Worm (Caenorhabditis elegans) whole organism, L4 larva: ENCODE data around the gene ZK1240.3.
A peak's percentile ranks its signal among the peaks of the same experiment; 100 is the strongest.

Experiments
- D1046.2 ChIP-seq: fragments of 200-800 bp; sonication (Bioruptor generic); IDR thresholded peaks from 2 replicates; pipeline ENCODE4 v1.3.6; 2022; ENCODE audit warnings: missing genetic modification characterization, missing compliant biosample characterization
- aha-1 ChIP-seq: fragments of 150-350 bp; peaks from one replicate; lab custom pipeline; 2014; ENCODE audit warnings: missing biosample characterization, missing genetic modification characterization
- arid-1 ChIP-seq: fragments of 200-800 bp; sonication (Bioruptor generic); conservative IDR thresholded peaks from 2 replicates; pipeline ENCODE4 v1.3.6; 2022; ENCODE audit warnings: missing genetic modification reagents, missing genetic modification characterization, missing compliant biosample characterization
- ceh-62 ChIP-seq: sonication (generic microtip); optimal IDR thresholded peaks from 2 replicates; lab custom pipeline; 2017; ENCODE audit warnings: missing biosample characterization, missing genetic modification characterization
- egl-27 ChIP-seq: sonication (generic microtip); optimal IDR thresholded peaks from 3 replicates; lab custom pipeline; 2017; ENCODE audit warnings: missing biosample characterization, missing genetic modification reagents, missing genetic modification characterization
- fkh-10 ChIP-seq: fragments of 150-350 bp; optimal IDR thresholded peaks from 2 replicates; lab custom pipeline; 2014; ENCODE audit warnings: missing biosample characterization, missing genetic modification reagents, missing genetic modification characterization
- gei-8 ChIP-seq: fragments of 200-800 bp; sonication (Bioruptor generic); optimal IDR thresholded peaks from 2 replicates; lab custom pipeline; 2018; ENCODE audit warnings: mild to moderate bottlenecking, missing genetic modification characterization, missing compliant biosample characterization
- hlh-11 ChIP-seq: fragments of 200-800 bp; sonication (Bioruptor generic); optimal IDR thresholded peaks from 2 replicates; lab custom pipeline; 2018; ENCODE audit warnings: mild to moderate bottlenecking, missing genetic modification characterization, missing compliant biosample characterization
- hmg-1.1 ChIP-seq: fragments of 200-800 bp; sonication (Bioruptor generic); IDR thresholded peaks from 2 replicates; pipeline ENCODE4 v1.3.6; 2022; ENCODE audit warnings: missing genetic modification reagents, missing genetic modification characterization, missing compliant biosample characterization
- mes-2 ChIP-seq: sonication (generic microtip); optimal IDR thresholded peaks from 2 replicates; lab custom pipeline; 2016; ENCODE audit warnings: missing genotype, mild to moderate bottlenecking, missing genetic modification characterization, missing compliant biosample characterization; ENCODE audit not compliant: poor library complexity, severe bottlenecking
- nhr-28 ChIP-seq: fragments of 150-350 bp; optimal IDR thresholded peaks from 2 replicates; lab custom pipeline; 2014; ENCODE audit warnings: missing biosample characterization, missing genetic modification characterization
- nhr-41 ChIP-seq: fragments of 200-800 bp; sonication (Bioruptor generic); IDR thresholded peaks from 2 replicates; pipeline ENCODE4 v1.3.6; 2022; ENCODE audit warnings: missing genetic modification reagents, missing genetic modification characterization, missing compliant biosample characterization
- nhr-48 ChIP-seq: sonication (generic microtip); optimal IDR thresholded peaks from 2 replicates; lab custom pipeline; 2016; ENCODE audit warnings: mild to moderate bottlenecking, missing genetic modification characterization, missing compliant biosample characterization
- nhr-76 ChIP-seq: fragments of 150-350 bp; optimal IDR thresholded peaks from 2 replicates; lab custom pipeline; 2014; ENCODE audit warnings: missing biosample characterization, missing genetic modification characterization
- sdz-12 ChIP-seq: fragments of 200-800 bp; sonication (Bioruptor generic); optimal IDR thresholded peaks from 2 replicates; lab custom pipeline; 2018; ENCODE audit warnings: mild to moderate bottlenecking, missing genetic modification characterization, missing compliant biosample characterization
- snpc-4 ChIP-seq: fragments of 150-350 bp; optimal IDR thresholded peaks from 2 replicates; lab custom pipeline; 2014; ENCODE audit warnings: missing biosample characterization, missing genetic modification characterization
- unc-62 ChIP-seq, 3 experiments: fragments of 150-350 bp in 1 of 3; sonication (generic microtip); optimal IDR thresholded peaks in 2 of 3; peaks in 1 of 3; 1 replicate in 1 of 3; 2 replicates in 2 of 3; lab custom pipeline; 2014 to 2017; ENCODE audit warnings: missing biosample characterization in 3 of 3, missing genetic modification characterization in 3 of 3, missing genetic modification reagents in 3 of 3, missing genotype in 1 of 3

ZK1240.3 gene

DNA sequence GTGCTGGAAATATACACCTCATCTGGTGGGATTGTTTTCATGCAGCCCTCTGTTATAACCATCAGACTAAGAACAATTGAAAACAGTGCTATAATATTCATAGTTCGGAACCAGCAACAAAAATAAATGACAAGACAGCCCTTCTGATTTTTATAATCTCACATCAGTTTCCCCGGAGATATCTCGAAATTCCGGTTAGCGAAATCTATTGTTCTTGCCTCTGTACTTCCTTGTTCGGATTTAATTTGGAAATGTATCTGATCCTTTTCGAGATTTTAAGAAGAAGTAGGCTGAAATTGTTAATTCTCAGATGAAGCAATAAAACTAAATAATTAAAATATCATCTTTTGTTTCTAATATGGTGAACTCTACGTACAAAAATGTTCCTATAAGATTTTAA, 43.5 kb downstream of the ZK1240.3 start, which contains the start of gene F43C11.11:
Gene F43C11.11, minus strand, starts transcription at position 101 of the 400 bp plus-strand sequence.
- TF ChIP-seq hmg-1.1 = no peak
- TF ChIP-seq mes-2 (tag; lab: Kevin White, UChicago) = no peak
- no peak for TF ChIP-seq egl-27 (tag; lab: Kevin White, UChicago)
- TF ChIP-seq D1046.2 (GFP tag; lab: Robert Waterston, UW) = no peak
- TF ChIP-seq fkh-10 (GFP tag; lab: Kevin White, UChicago) = no peak
- TF ChIP-seq arid-1 = no peak
- TF ChIP-seq sdz-12 (GFP tag; lab: Kevin White, UChicago) = no peak
- no peak for TF ChIP-seq nhr-41 (GFP tag; lab: Robert Waterston, UW)
- TF ChIP-seq nhr-28 (tag; lab: Kevin White, UChicago) = no peak
- TF ChIP-seq hlh-11 (tag; lab: Kevin White, UChicago) = no peak
- no peak for TF ChIP-seq ceh-62
- TF ChIP-seq nhr-48 (tag; lab: Kevin White, UChicago) = no peak
- no peak for TF ChIP-seq snpc-4 (tag; lab: Kevin White, UChicago)
- TF ChIP-seq gei-8 = no peak

DNA sequence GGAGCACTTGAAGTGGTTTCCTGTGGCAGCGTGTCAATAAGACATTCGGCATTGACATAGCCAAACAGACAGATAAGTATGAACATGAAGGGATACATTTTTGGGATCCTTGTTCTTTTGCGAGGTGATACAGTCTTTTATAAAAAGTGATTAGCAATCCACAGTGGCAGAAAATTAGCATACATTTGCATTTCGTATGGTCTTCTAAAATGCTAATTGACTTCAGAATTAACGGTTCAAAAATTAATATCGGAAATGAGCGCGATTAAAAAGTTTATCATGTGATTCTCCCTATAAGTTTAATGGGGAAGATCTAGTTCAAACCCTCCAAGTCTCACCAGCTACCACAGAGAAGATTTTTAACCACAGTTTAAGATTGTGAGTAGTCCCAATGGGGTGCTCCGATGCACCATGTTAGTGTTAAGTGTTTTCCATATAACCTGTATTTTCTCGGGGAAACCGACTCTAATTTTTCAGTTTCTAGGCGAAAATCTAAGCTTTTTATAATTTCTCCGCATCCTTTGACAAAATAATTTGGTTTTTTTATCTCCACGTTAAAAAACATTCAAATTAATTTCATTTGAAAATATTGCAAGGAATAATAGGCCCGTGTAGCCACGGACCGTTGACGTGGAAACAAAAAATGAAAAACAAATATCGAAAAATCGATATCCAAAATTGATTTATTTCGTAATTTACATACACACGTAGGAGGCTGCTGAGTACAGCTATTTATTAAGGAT, 46.7 kb downstream of the ZK1240.3 start, which contains the start of the genes F43C11.12 and F16G10.5:
Gene F43C11.12, minus strand, starts transcription at position 101 of the 743 bp plus-strand sequence.
Gene F16G10.5, plus strand, starts transcription at position 693 of the 743 bp plus-strand sequence.
- TF ChIP-seq nhr-76 = no peak
- TF ChIP-seq unc-62 (GFP tag; optimal IDR thresholded peaks at IDR 0.05 in 1 of 2; lab: Kevin White, UChicago) = peak in 1 of 2 experiments; percentile 32
- TF ChIP-seq unc-62 (tag; optimal IDR thresholded peaks at IDR 0.05; lab: Kevin White, UChicago) = no peak

DNA sequence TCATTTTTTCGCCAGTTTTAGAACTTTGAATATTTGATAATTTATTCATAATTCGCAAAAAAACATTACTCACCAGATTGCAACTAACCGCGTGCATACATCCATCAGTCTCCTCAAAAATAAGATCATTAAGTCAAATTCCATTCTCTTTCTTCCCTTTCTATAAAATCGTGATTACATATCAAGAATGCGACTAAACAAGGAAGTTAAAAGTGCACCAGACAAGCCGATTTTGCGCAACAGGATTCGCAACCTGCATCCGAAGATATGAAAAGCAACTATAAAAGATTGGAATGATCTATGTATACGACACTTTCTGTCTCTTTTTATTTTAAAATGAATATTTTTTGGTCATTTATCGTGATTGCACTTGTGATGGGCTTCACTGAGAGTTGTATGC, 48.8 kb downstream of the ZK1240.3 start, which contains the start of gene hpo-25:
Gene hpo-25, plus strand, starts transcription at position 301 of the 400 bp plus-strand sequence.
- peak; percentile 6 for TF ChIP-seq aha-1
- TF ChIP-seq mes-2 (tag; lab: Kevin White, UChicago) = no peak
